Worm (Caenorhabditis elegans) whole organism, L2 larva: ENCODE data around the gene srt-29.

ENCODE experiments used
- F13H6.1 ChIP-seq: sonication (generic microtip); optimal IDR thresholded peaks from 2 replicates; lab custom pipeline; 2016; ENCODE audit warnings: missing genetic modification characterization, missing compliant biosample characterization
- Y55F3AM.14 ChIP-seq: fragments of 200-800 bp; sonication (Bioruptor generic); optimal IDR thresholded peaks from 2 replicates; lab custom pipeline; 2018; ENCODE audit warnings: mild to moderate bottlenecking, missing genetic modification characterization, missing compliant biosample characterization
- aly-2 ChIP-seq: fragments of 150-350 bp; optimal IDR thresholded peaks from 2 replicates; lab custom pipeline; 2014; ENCODE audit warnings: missing biosample characterization, missing genetic modification characterization
- blmp-1 ChIP-seq: sonication (generic microtip); optimal IDR thresholded peaks from 2 replicates; lab custom pipeline; 2017; ENCODE audit warnings: missing genetic modification characterization, mild to moderate bottlenecking, missing compliant biosample characterization, antibody characterized with exemption, moderate library complexity; ENCODE audit not compliant: insufficient read depth
- ceh-16 ChIP-seq: fragments of 150-350 bp; optimal IDR thresholded peaks from 2 replicates; lab custom pipeline; 2014; ENCODE audit warnings: missing biosample characterization, missing genetic modification characterization
- ceh-82 ChIP-seq: fragments of 150-350 bp; optimal IDR thresholded peaks from 2 replicates; lab custom pipeline; 2014; ENCODE audit warnings: missing biosample characterization, missing genetic modification characterization
- crh-2 ChIP-seq: sonication (generic microtip); optimal IDR thresholded peaks from 2 replicates; lab custom pipeline; 2017; ENCODE audit warnings: missing biosample characterization, missing genetic modification characterization
- dmd-4 ChIP-seq: sonication (generic microtip); optimal IDR thresholded peaks from 2 replicates; lab custom pipeline; 2017; ENCODE audit warnings: missing biosample characterization, missing genetic modification characterization
- egl-27 ChIP-seq: sonication (generic microtip); optimal IDR thresholded peaks from 3 replicates; lab custom pipeline; 2017; ENCODE audit warnings: missing biosample characterization, missing genetic modification reagents, missing genetic modification characterization
- elt-1 ChIP-seq: fragments of 150-350 bp; optimal IDR thresholded peaks from 2 replicates; lab custom pipeline; 2014; ENCODE audit warnings: missing biosample characterization, missing genetic modification characterization
- elt-3 ChIP-seq: sonication (generic microtip); optimal IDR thresholded peaks from 2 replicates; lab custom pipeline; 2017; ENCODE audit warnings: missing biosample characterization, missing genetic modification characterization
- fos-1 ChIP-seq: fragments of 150-350 bp; optimal IDR thresholded peaks from 2 replicates; lab custom pipeline; 2014; ENCODE audit warnings: missing biosample characterization, missing genetic modification characterization
- gmeb-1 ChIP-seq: fragments of 150-350 bp; optimal IDR thresholded peaks from 2 replicates; lab custom pipeline; 2014; ENCODE audit warnings: missing biosample characterization, missing genetic modification characterization
- lin-11 ChIP-seq: fragments of 150-350 bp; sonication (generic microtip); optimal IDR thresholded peaks from 2 replicates; lab custom pipeline; 2014; ENCODE audit warnings: missing biosample characterization, missing genetic modification characterization, inconsistent platforms, mixed read lengths
- lin-13 ChIP-seq: fragments of 150-350 bp; optimal IDR thresholded peaks from 2 replicates; lab custom pipeline; 2014; ENCODE audit warnings: missing biosample characterization, missing genetic modification reagents, missing genetic modification characterization
- lin-39 ChIP-seq: fragments of 150-350 bp; optimal IDR thresholded peaks from 2 replicates; lab custom pipeline; 2014; ENCODE audit warnings: missing biosample characterization, missing genetic modification reagents, missing genetic modification characterization
- mab-5 ChIP-seq: fragments of 150-350 bp; optimal IDR thresholded peaks from 2 replicates; lab custom pipeline; 2014; ENCODE audit warnings: missing biosample characterization, missing genetic modification characterization
- mbf-1 ChIP-seq: sonication (generic microtip); optimal IDR thresholded peaks from 2 replicates; lab custom pipeline; 2017; ENCODE audit warnings: missing biosample characterization, missing genetic modification characterization
- mdl-1 ChIP-seq, 2 experiments: fragments of 150-350 bp in 1 of 2; sonication (generic microtip) in 1 of 2; optimal IDR thresholded peaks; 2 replicates each; lab custom pipeline; 2017; ENCODE audit warnings: missing biosample characterization in 2 of 2, missing genetic modification characterization in 2 of 2
- nhr-129 ChIP-seq: fragments of 150-350 bp; optimal IDR thresholded peaks from 2 replicates; lab custom pipeline; 2014; ENCODE audit warnings: missing biosample characterization, missing genetic modification characterization
- nhr-23 ChIP-seq: fragments of 150-350 bp; optimal IDR thresholded peaks from 2 replicates; lab custom pipeline; 2014; ENCODE audit warnings: missing biosample characterization, missing genetic modification reagents, missing genetic modification characterization
- nhr-237 ChIP-seq: fragments of 150-350 bp; optimal IDR thresholded peaks from 2 replicates; lab custom pipeline; 2014; ENCODE audit warnings: missing biosample characterization, missing genetic modification characterization
- nhr-6 ChIP-seq: fragments of 150-350 bp; optimal IDR thresholded peaks from 2 replicates; lab custom pipeline; 2014; ENCODE audit warnings: missing biosample characterization, missing genetic modification characterization
- nhr-77 ChIP-seq: fragments of 150-350 bp; optimal IDR thresholded peaks from 2 replicates; lab custom pipeline; 2014; ENCODE audit warnings: missing biosample characterization, missing genetic modification characterization
- peb-1 ChIP-seq: fragments of 150-350 bp; optimal IDR thresholded peaks from 2 replicates; lab custom pipeline; 2014; ENCODE audit warnings: missing biosample characterization, missing genetic modification characterization
- skn-1 ChIP-seq: sonication (generic microtip); optimal IDR thresholded peaks from 2 replicates; lab custom pipeline; 2017; ENCODE audit warnings: missing biosample characterization, missing genetic modification characterization
- sma-3 ChIP-seq: sonication (generic microtip); optimal IDR thresholded peaks from 2 replicates; lab custom pipeline; 2016; ENCODE audit warnings: missing genetic modification reagents, missing genetic modification characterization, missing compliant biosample characterization
- sma-9 ChIP-seq, 2 experiments: fragments of 150-350 bp in 1 of 2; sonication (generic microtip) in 1 of 2; optimal IDR thresholded peaks; 2 replicates each; lab custom pipeline; 2014 to 2016; ENCODE audit warnings: missing genetic modification characterization in 2 of 2, mild to moderate bottlenecking in 1 of 2, missing biosample characterization in 1 of 2, missing compliant biosample characterization in 1 of 2, missing genetic modification reagents in 1 of 2, moderate library complexity in 1 of 2
- snpc-4 ChIP-seq: fragments of 150-350 bp; optimal IDR thresholded peaks from 2 replicates; lab custom pipeline; 2014; ENCODE audit warnings: missing biosample characterization, missing genetic modification characterization
- unc-55 ChIP-seq: fragments of 150-350 bp; sonication (generic microtip); optimal IDR thresholded peaks from 3 replicates; lab custom pipeline; 2014; ENCODE audit warnings: missing biosample characterization, missing genetic modification reagents, missing genetic modification characterization
- unc-62 ChIP-seq: fragments of 150-350 bp; optimal IDR thresholded peaks from 2 replicates; lab custom pipeline; 2014; ENCODE audit warnings: missing biosample characterization, missing genetic modification reagents, missing genetic modification characterization
- zag-1 ChIP-seq: fragments of 150-350 bp; optimal IDR thresholded peaks from 2 replicates; lab custom pipeline; 2014; ENCODE audit warnings: missing biosample characterization, missing genetic modification characterization
- ztf-1 ChIP-seq: fragments of 200-800 bp; sonication (Bioruptor generic); conservative IDR thresholded peaks from 2 replicates; pipeline ENCODE4 v1.3.6; 2022; ENCODE audit warnings: missing genetic modification characterization, missing compliant biosample characterization
- ztf-11 ChIP-seq: sonication (generic microtip); optimal IDR thresholded peaks from 2 replicates; lab custom pipeline; 2017; ENCODE audit warnings: missing biosample characterization, missing genetic modification characterization
- ztf-4 ChIP-seq: fragments of 150-350 bp; optimal IDR thresholded peaks from 2 replicates; lab custom pipeline; 2014; ENCODE audit warnings: missing biosample characterization, missing genetic modification characterization

Gene srt-29

ce11 chrV:2713532-2713931 is 5.4 kb downstream of the srt-29 start, which contains the start of gene srt-28:
TSS of gene srt-28 (minus strand) at chrV:2713632.
- TF ChIP-seq nhr-6 (tag; lab: Kevin White, UChicago) (no peak), nhr-77 (tag; lab: Kevin White, UChicago) (no peak), ztf-11 (tag; lab: Kevin White, UChicago) (no peak), peb-1 (tag; lab: Kevin White, UChicago) (no peak), mab-5 (tag; lab: Kevin White, UChicago) (no peak), gmeb-1 (tag; lab: Kevin White, UChicago) (no peak), fos-1 (no peak), elt-3 (tag; lab: Kevin White, UChicago) (no peak), sma-3 (GFP tag; lab: Kevin White, UChicago) (no peak), Y55F3AM.14 (GFP tag; lab: Kevin White, UChicago) (no peak), dmd-4 (tag; lab: Kevin White, UChicago) (no peak), crh-2 (no peak), nhr-129 (no peak)

DNA sequence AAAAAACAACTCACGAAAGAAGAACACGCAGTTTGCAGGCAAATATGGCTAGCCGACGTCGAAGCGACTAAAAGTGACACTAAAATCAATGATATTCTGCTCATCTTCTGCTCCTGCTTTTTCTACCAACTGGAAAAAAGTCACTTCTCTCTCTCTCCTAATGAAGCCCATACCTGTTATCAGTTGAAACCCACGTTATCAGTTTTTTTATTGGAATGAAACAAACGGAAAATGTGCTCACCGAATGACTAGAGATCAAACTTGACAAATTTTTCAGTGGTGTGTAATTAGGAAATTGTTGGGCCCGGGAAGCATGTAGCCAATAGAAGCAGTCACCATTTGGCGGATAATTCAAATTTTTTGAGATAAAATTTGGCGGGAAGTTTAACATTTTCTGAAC is 7.5 kb downstream of the srt-29 start, which contains the start of gene C24B9.3:
TSS of gene C24B9.3 (minus strand) at position 171 of the 400 bp plus-strand sequence.
- TF ChIP-seq sma-9 (GFP tag; optimal IDR thresholded peaks at IDR 0.05; lab: Kevin White, UChicago), result peak; percentile 39
- TF ChIP-seq sma-9 (tag; optimal IDR thresholded peaks at IDR 0.05; lab: Kevin White, UChicago), result no peak
- TF ChIP-seq gmeb-1 (tag; lab: Kevin White, UChicago), result peak; percentile 5
- no peak for TF ChIP-seq egl-27
- peak; percentile 8 for TF ChIP-seq crh-2
- peak; percentile 69 for TF ChIP-seq fos-1

DNA sequence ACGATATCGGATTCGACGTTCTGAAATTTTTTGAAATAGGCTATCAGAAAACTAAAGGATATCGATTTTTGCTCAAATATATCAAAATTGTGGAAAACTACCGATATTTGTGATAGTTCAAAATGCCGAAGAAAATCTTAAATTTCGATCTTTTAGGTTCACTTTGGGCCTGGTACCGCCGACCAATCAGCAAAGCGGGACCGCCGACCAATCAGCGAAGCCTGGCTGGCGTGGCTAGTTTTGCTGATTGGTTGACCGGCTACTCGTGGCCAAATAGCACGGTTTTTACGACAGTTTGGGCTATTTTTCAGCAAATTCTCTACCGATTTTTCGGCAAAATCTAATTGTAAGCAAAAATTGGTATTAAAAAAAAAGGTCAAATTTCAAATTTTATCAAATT is 8.7 kb downstream of the srt-29 start:
- TF ChIP-seq snpc-4 (tag; lab: Kevin White, UChicago) (no peak), nhr-6 (tag; lab: Kevin White, UChicago) (no peak), ceh-82 (tag; lab: Kevin White, UChicago) (no peak), skn-1 (tag; lab: Kevin White, UChicago) (no peak), sma-3 (GFP tag; lab: Kevin White, UChicago) (no peak), gmeb-1 (tag; lab: Kevin White, UChicago) (no peak), zag-1 (tag; lab: Kevin White, UChicago) (no peak), mdl-1 (tag; optimal IDR thresholded peaks at IDR 0.05; lab: Kevin White, UChicago) (no peak), nhr-23 (tag; lab: Kevin White, UChicago) (no peak), unc-55 (GFP tag; lab: Kevin White, UChicago) (no peak), lin-39 (tag; lab: Kevin White, UChicago) (no peak), elt-1 (tag; lab: Kevin White, UChicago) (no peak), F13H6.1 (tag; lab: Kevin White, UChicago) (no peak), ceh-16 (no peak), mab-5 (tag; lab: Kevin White, UChicago) (no peak), ztf-4 (tag; lab: Kevin White, UChicago) (no peak)

DNA sequence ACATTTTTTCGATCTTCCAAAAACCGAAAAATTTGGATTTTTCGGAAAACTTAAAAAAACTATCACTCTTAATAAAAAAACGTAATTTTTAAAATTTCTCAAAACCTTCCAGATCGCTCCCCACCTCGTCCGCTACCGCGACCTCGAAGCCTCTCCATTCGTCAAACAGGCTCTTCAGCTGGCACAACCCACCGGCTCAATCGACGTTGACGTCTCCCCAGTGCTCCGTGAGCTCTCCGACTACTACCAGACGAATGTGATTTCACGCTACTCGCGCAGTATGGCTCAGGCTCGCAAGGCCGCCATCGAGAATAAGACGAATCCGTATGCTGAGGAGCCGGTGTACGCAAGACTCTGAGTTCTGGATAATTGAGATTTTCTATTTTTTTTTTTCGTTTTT is 12.6 kb downstream of the srt-29 start:
- TF ChIP-seq nhr-77 (tag; lab: Kevin White, UChicago) (no peak), lin-13 (no peak), snpc-4 (tag; lab: Kevin White, UChicago) (no peak), blmp-1 (no peak), zag-1 (tag; lab: Kevin White, UChicago) (no peak), mbf-1 (no peak), Y55F3AM.14 (GFP tag; lab: Kevin White, UChicago) (no peak), unc-62 (GFP tag; lab: Kevin White, UChicago) (no peak), nhr-237 (tag; lab: Kevin White, UChicago) (no peak), ztf-1 (GFP tag; lab: Robert Waterston, UW) (no peak), lin-11 (tag; lab: Kevin White, UChicago) (no peak), ztf-11 (tag; lab: Kevin White, UChicago) (no peak), fos-1 (no peak), skn-1 (tag; lab: Kevin White, UChicago) (no peak), nhr-6 (tag; lab: Kevin White, UChicago) (no peak), nhr-23 (tag; lab: Kevin White, UChicago) (no peak), aly-2 (tag; lab: Kevin White, UChicago) (no peak), F13H6.1 (tag; lab: Kevin White, UChicago) (no peak)
